Fruit fly (Drosophila melanogaster) whole organism, prepupa: ENCODE data around the gene Ac78C.
A peak's percentile ranks its signal among the peaks of the same experiment; 100 is the strongest.

Experiments used
- CG10631 ChIP-seq: fragments of 200-800 bp; sonication (Bioruptor generic); optimal IDR thresholded peaks from 2 replicates; lab custom pipeline; 2016; ENCODE audit warnings: missing biosample characterization, missing genetic modification characterization
- CG10669 ChIP-seq: fragments of 200-800 bp; sonication (Bioruptor generic); optimal IDR thresholded peaks from 3 replicates; lab custom pipeline; 2018; ENCODE audit warnings: missing biosample characterization, mild to moderate bottlenecking, missing genetic modification characterization, moderate library complexity
- CG11294 ChIP-seq: fragments of 200-800 bp; sonication (Bioruptor generic); IDR thresholded peaks from 2 replicates; pipeline ENCODE4 v1.3.6; 2022; ENCODE audit warnings: missing biosample characterization, missing genetic modification characterization
- CG11762 ChIP-seq: fragments of 200-800 bp; sonication (Bioruptor generic); optimal IDR thresholded peaks from 3 replicates; lab custom pipeline; 2016; ENCODE audit warnings: missing biosample characterization, missing genetic modification characterization; ENCODE audit not compliant: insufficient read depth
- CG11902 ChIP-seq: fragments of 200-800 bp; sonication (Bioruptor generic); optimal IDR thresholded peaks from 3 replicates; lab custom pipeline; 2016; ENCODE audit warnings: missing biosample characterization, missing genetic modification characterization
- CG15336 ChIP-seq: fragments of 200-800 bp; sonication (Bioruptor generic); IDR thresholded peaks from 2 replicates; pipeline ENCODE4 v1.3.6; 2022; ENCODE audit warnings: missing biosample characterization, missing genetic modification characterization
- CG1621 ChIP-seq: fragments of 200-800 bp; sonication (Bioruptor generic); optimal IDR thresholded peaks from 3 replicates; lab custom pipeline; 2018; ENCODE audit warnings: missing biosample characterization, mild to moderate bottlenecking, missing genetic modification characterization
- CG16779 ChIP-seq: fragments of 200-800 bp; sonication (Bioruptor generic); optimal IDR thresholded peaks from 3 replicates; lab custom pipeline; 2017; ENCODE audit warnings: missing biosample characterization, mild to moderate bottlenecking, missing genetic modification characterization
- CG3032 ChIP-seq: fragments of 200-800 bp; optimal IDR thresholded peaks from 2 replicates; lab custom pipeline; 2019; ENCODE audit warnings: missing biosample characterization, mild to moderate bottlenecking, missing genetic modification characterization, moderate library complexity
- CG31627 ChIP-seq: fragments of 200-800 bp; sonication (Bioruptor generic); optimal IDR thresholded peaks from 3 replicates; lab custom pipeline; 2016; ENCODE audit warnings: missing biosample characterization, missing genetic modification characterization
- CG32006 ChIP-seq: fragments of 200-800 bp; sonication (Bioruptor generic); optimal IDR thresholded peaks from 3 replicates; lab custom pipeline; 2017; ENCODE audit warnings: missing biosample characterization, mild to moderate bottlenecking, missing genetic modification characterization
- CG34406 ChIP-seq: fragments of 200-800 bp; sonication (Bioruptor generic); optimal IDR thresholded peaks from 3 replicates; lab custom pipeline; 2016; ENCODE audit warnings: missing biosample characterization, missing genetic modification characterization
- CG3919 ChIP-seq: fragments of 200-800 bp; sonication (Bioruptor generic); optimal IDR thresholded peaks from 3 replicates; lab custom pipeline; 2016; ENCODE audit warnings: missing biosample characterization, missing genetic modification characterization
- CG4318 ChIP-seq: fragments of 200-800 bp; sonication (Bioruptor generic); optimal IDR thresholded peaks from 3 replicates; lab custom pipeline; 2017; ENCODE audit warnings: missing biosample characterization, mild to moderate bottlenecking, missing genetic modification characterization
- CG6163 ChIP-seq: fragments of 200-800 bp; sonication (Bioruptor generic); IDR thresholded peaks from 3 replicates; pipeline ENCODE4 v1.3.6; 2022; ENCODE audit warnings: missing biosample characterization, missing genetic modification characterization
- CG6276 ChIP-seq: fragments of 200-800 bp; sonication (Bioruptor generic); optimal IDR thresholded peaks from 2 replicates; lab custom pipeline; 2017; ENCODE audit warnings: missing biosample characterization, mild to moderate bottlenecking, missing genetic modification characterization
- CG6792 ChIP-seq: fragments of 200-800 bp; sonication (Bioruptor generic); optimal IDR thresholded peaks from 3 replicates; lab custom pipeline; 2016; ENCODE audit warnings: missing biosample characterization, missing genetic modification characterization
- CG6808 ChIP-seq: fragments of 200-800 bp; sonication (Bioruptor generic); optimal IDR thresholded peaks from 3 replicates; lab custom pipeline; 2017; ENCODE audit warnings: missing biosample characterization, missing genetic modification characterization, mild to moderate bottlenecking, moderate library complexity, missing genetic modification reagents
- CG6854 ChIP-seq: fragments of 200-800 bp; sonication (Bioruptor generic); optimal IDR thresholded peaks from 2 replicates; lab custom pipeline; 2017; ENCODE audit warnings: missing biosample characterization, mild to moderate bottlenecking, missing genetic modification characterization
- CG7368 ChIP-seq: fragments of 200-800 bp; sonication (Bioruptor generic); optimal IDR thresholded peaks from 3 replicates; lab custom pipeline; 2016; ENCODE audit warnings: missing biosample characterization, missing genetic modification characterization
- CG8119 ChIP-seq: fragments of 200-800 bp; sonication (Bioruptor generic); IDR thresholded peaks from 3 replicates; pipeline ENCODE4 v1.3.6; 2022; ENCODE audit warnings: missing biosample characterization, missing genetic modification characterization
- CG8319 ChIP-seq: fragments of 200-800 bp; sonication (Bioruptor generic); optimal IDR thresholded peaks from 3 replicates; lab custom pipeline; 2016; ENCODE audit warnings: missing biosample characterization, missing genetic modification characterization
- CG8632 ChIP-seq: fragments of 200-800 bp; sonication (Bioruptor generic); optimal IDR thresholded peaks from 3 replicates; lab custom pipeline; 2016; ENCODE audit warnings: missing biosample characterization, missing genetic modification characterization
- CG9139 ChIP-seq: fragments of 200-800 bp; sonication (Bioruptor generic); optimal IDR thresholded peaks from 3 replicates; lab custom pipeline; 2017; ENCODE audit warnings: missing biosample characterization, mild to moderate bottlenecking, missing genetic modification characterization
- Eip75B ChIP-seq: fragments of 200-800 bp; sonication (Bioruptor generic); optimal IDR thresholded peaks from 3 replicates; lab custom pipeline; 2016; ENCODE audit warnings: missing biosample characterization, missing genetic modification characterization
- Eip78C ChIP-seq: fragments of 200-800 bp; sonication (Bioruptor generic); peaks from one replicate; lab custom pipeline; 2016; ENCODE audit warnings: missing biosample characterization, missing genetic modification characterization
- Ets21C ChIP-seq: fragments of 200-800 bp; sonication (Bioruptor generic); optimal IDR thresholded peaks from 3 replicates; lab custom pipeline; 2016; ENCODE audit warnings: missing biosample characterization, missing genetic modification characterization
- Gug ChIP-seq: fragments of 200-800 bp; sonication (Bioruptor generic); IDR thresholded peaks from 2 replicates; pipeline ENCODE4 v1.3.6; 2022; ENCODE audit warnings: missing biosample characterization, missing genetic modification characterization
- Hr38 ChIP-seq: sonication (Bioruptor generic); optimal IDR thresholded peaks from 2 replicates; lab custom pipeline; 2016; ENCODE audit warnings: missing biosample characterization, missing genetic modification characterization
- Hr4 ChIP-seq: fragments of 200-800 bp; sonication (Bioruptor generic); optimal IDR thresholded peaks from 3 replicates; lab custom pipeline; 2016; ENCODE audit warnings: missing biosample characterization, missing genetic modification characterization
- Lpt ChIP-seq: fragments of 200-800 bp; sonication (Bioruptor generic); optimal IDR thresholded peaks from 3 replicates; lab custom pipeline; 2016; ENCODE audit warnings: missing biosample characterization, missing genetic modification characterization
- Met ChIP-seq: fragments of 200-800 bp; sonication (Bioruptor generic); optimal IDR thresholded peaks from 3 replicates; lab custom pipeline; 2016; ENCODE audit warnings: missing biosample characterization, missing genetic modification characterization
- OdsH ChIP-seq: fragments of 200-800 bp; sonication (Bioruptor generic); optimal IDR thresholded peaks from 3 replicates; lab custom pipeline; 2016; ENCODE audit warnings: missing biosample characterization, missing genetic modification characterization
- Sox102F ChIP-seq: fragments of 200-800 bp; sonication (Bioruptor generic); optimal IDR thresholded peaks from 2 replicates; lab custom pipeline; 2016; ENCODE audit warnings: missing biosample characterization, mild to moderate bottlenecking, missing genetic modification characterization
- Sox14 ChIP-seq: fragments of 200-800 bp; sonication (Bioruptor generic); optimal IDR thresholded peaks from 3 replicates; lab custom pipeline; 2016; ENCODE audit warnings: missing biosample characterization, missing genetic modification characterization
- Sox15 ChIP-seq: fragments of 200-800 bp; sonication (Bioruptor generic); optimal IDR thresholded peaks from 3 replicates; lab custom pipeline; 2016; ENCODE audit warnings: missing biosample characterization, missing genetic modification characterization
- achi ChIP-seq: fragments of 200-800 bp; sonication (Bioruptor generic); optimal IDR thresholded peaks from 3 replicates; lab custom pipeline; 2016; ENCODE audit warnings: missing biosample characterization, missing genetic modification characterization
- acj6 ChIP-seq: fragments of 200-800 bp; sonication (Bioruptor generic); optimal IDR thresholded peaks from 3 replicates; lab custom pipeline; 2016; ENCODE audit warnings: missing biosample characterization, missing genetic modification characterization
- cyc ChIP-seq: fragments of 200-800 bp; sonication (Bioruptor generic); optimal IDR thresholded peaks from 3 replicates; lab custom pipeline; 2016; ENCODE audit warnings: missing biosample characterization, missing genetic modification characterization
- dac ChIP-seq: fragments of 200-800 bp; sonication (Bioruptor generic); optimal IDR thresholded peaks from 2 replicates; lab custom pipeline; 2017; ENCODE audit warnings: missing biosample characterization, mild to moderate bottlenecking, missing genetic modification characterization
- eg ChIP-seq: fragments of 200-800 bp; sonication (Bioruptor generic); IDR thresholded peaks from 3 replicates; pipeline ENCODE4 v1.3.6; 2022; ENCODE audit warnings: missing biosample characterization, missing genetic modification characterization
- esn ChIP-seq: fragments of 200-800 bp; sonication (Bioruptor generic); optimal IDR thresholded peaks from 2 replicates; lab custom pipeline; 2016; ENCODE audit warnings: missing biosample characterization, mild to moderate bottlenecking, missing genetic modification characterization, moderate library complexity
- fd59A ChIP-seq: fragments of 200-800 bp; sonication (Bioruptor generic); optimal IDR thresholded peaks from 2 replicates; lab custom pipeline; 2017; ENCODE audit warnings: missing biosample characterization, mild to moderate bottlenecking, missing genetic modification characterization, missing genetic modification reagents
- fd85E ChIP-seq: fragments of 200-800 bp; sonication (Bioruptor generic); optimal IDR thresholded peaks from 3 replicates; lab custom pipeline; 2016; ENCODE audit warnings: missing biosample characterization, missing genetic modification characterization
- fkh ChIP-seq: fragments of 200-800 bp; sonication (Bioruptor generic); optimal IDR thresholded peaks from 3 replicates; lab custom pipeline; 2017; ENCODE audit warnings: missing biosample characterization, mild to moderate bottlenecking, missing genetic modification characterization, moderate library complexity
- lz ChIP-seq: fragments of 200-800 bp; sonication (Bioruptor generic); optimal IDR thresholded peaks from 3 replicates; lab custom pipeline; 2016; ENCODE audit warnings: missing biosample characterization, missing genetic modification characterization
- pdm3 ChIP-seq: fragments of 200-800 bp; sonication (Bioruptor generic); optimal IDR thresholded peaks from 3 replicates; lab custom pipeline; 2016; ENCODE audit warnings: missing biosample characterization, missing genetic modification characterization
- salr ChIP-seq, 2 experiments: fragments of 200-800 bp; sonication (Bioruptor generic); optimal IDR thresholded peaks; 3 replicates each; lab custom pipeline; 2016 to 2018; ENCODE audit warnings: missing biosample characterization in 2 of 2, missing genetic modification characterization in 2 of 2, mild to moderate bottlenecking in 1 of 2
- spab ChIP-seq: fragments of 200-800 bp; sonication (Bioruptor generic); optimal IDR thresholded peaks from 2 replicates; lab custom pipeline; 2017; ENCODE audit warnings: missing biosample characterization, mild to moderate bottlenecking, missing genetic modification characterization, missing genetic modification reagents
- ss ChIP-seq, 2 experiments: fragments of 200-800 bp; sonication (Bioruptor generic); optimal IDR thresholded peaks; 2 replicates in 1 of 2; 3 replicates in 1 of 2; lab custom pipeline; 2017 to 2018; ENCODE audit warnings: mild to moderate bottlenecking in 2 of 2, missing biosample characterization in 2 of 2, missing genetic modification characterization in 2 of 2, moderate library complexity in 1 of 2
- svp ChIP-seq: fragments of 200-800 bp; sonication (Bioruptor generic); peaks from one replicate; lab custom pipeline; 2016; ENCODE audit warnings: missing biosample characterization, missing genetic modification characterization
- topi ChIP-seq: fragments of 200-800 bp; sonication (Bioruptor generic); optimal IDR thresholded peaks from 3 replicates; lab custom pipeline; 2016; ENCODE audit warnings: missing biosample characterization, missing genetic modification characterization
- vri ChIP-seq: fragments of 200-800 bp; sonication (Bioruptor generic); optimal IDR thresholded peaks from 3 replicates; lab custom pipeline; 2016; ENCODE audit warnings: missing biosample characterization, mild to moderate bottlenecking, missing genetic modification characterization

Ac78C gene

DNA sequence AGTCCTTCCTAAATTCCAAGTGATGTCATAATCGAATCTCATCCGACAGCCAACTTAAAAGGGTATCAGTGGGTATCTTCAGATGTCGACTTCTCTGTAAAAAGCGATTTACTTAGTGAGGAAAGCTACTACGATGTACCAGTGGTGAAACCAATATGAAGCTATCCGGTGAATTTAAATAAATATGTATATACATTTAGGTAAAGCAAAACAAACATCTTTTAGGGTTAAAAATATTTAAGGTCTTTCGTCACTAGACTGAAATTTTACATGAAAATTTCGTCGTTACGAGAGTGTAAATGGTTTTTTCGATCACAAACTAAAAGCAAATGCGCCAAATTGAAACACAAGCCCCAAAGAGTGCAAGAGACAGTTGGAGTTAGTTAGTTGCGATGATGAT is 64.8 kb downstream of the Ac78C start:
- TF ChIP-seq Ets21C (GFP tag; lab: Kevin White, UChicago) (no peak), Lpt (no peak), CG11294 (GFP tag; lab: Robert Waterston, UW) (no peak), CG9139 (GFP tag; lab: Kevin White, UChicago) (no peak), CG16779 (no peak), OdsH (GFP tag; lab: Kevin White, UChicago) (peak; percentile 9), CG6792 (no peak), Met (peak; percentile 46), CG6276 (GFP tag; lab: Kevin White, UChicago) (no peak), CG10669 (GFP tag; lab: Kevin White, UChicago) (no peak), CG4318 (GFP tag; lab: Kevin White, UChicago) (no peak), CG8119 (0 out of 3 replicates have a peak, but pooled peaks have one; percentile 19), CG6854 (GFP tag; lab: Kevin White, UChicago) (no peak), lz (GFP tag; lab: Kevin White, UChicago) (peak; percentile 39), Sox102F (GFP tag; lab: Kevin White, UChicago) (peak; percentile 24), spab (no peak), fd85E (no peak), Gug (GFP tag; lab: Robert Waterston, UW) (peak; percentile 40; the same call in 1 of the 2 replicates), fd59A (GFP tag; lab: Kevin White, UChicago) (no peak), salr (GFP tag; optimal IDR thresholded peaks at IDR 0.05; lab: Kevin White, UChicago) (no peak), Hr4 (GFP tag; lab: Kevin White, UChicago) (peak; percentile 28), Hr38 (GFP tag; lab: Kevin White, UChicago) (no peak), CG6163 (GFP tag; lab: Robert Waterston, UW) (no peak), eg (GFP tag; lab: Robert Waterston, UW) (0 out of 3 replicates have a peak, but pooled peaks have one; percentile 32), ss (GFP tag; optimal IDR thresholded peaks at IDR 0.05; lab: Kevin White, UChicago) (no peak), CG8319 (GFP tag; lab: Kevin White, UChicago) (no peak), Sox15 (GFP tag; lab: Kevin White, UChicago) (no peak), CG7368 (GFP tag; lab: Kevin White, UChicago) (no peak), CG32006 (GFP tag; lab: Kevin White, UChicago) (peak; percentile 51), CG34406 (GFP tag; lab: Kevin White, UChicago) (peak; percentile 8), CG1621 (tag; lab: Kevin White, UChicago) (no peak), CG15336 (GFP tag; lab: Robert Waterston, UW) (no peak), CG3919 (GFP tag; lab: Kevin White, UChicago) (peak; percentile 3), CG31627 (GFP tag; lab: Kevin White, UChicago) (peak; percentile 18), Eip75B (GFP tag; lab: Kevin White, UChicago) (peak; percentile 8), CG8632 (GFP tag; lab: Kevin White, UChicago) (no peak), Sox14 (GFP tag; lab: Kevin White, UChicago) (no peak), fkh (no peak), acj6 (GFP tag; lab: Kevin White, UChicago) (no peak), achi (GFP tag; lab: Kevin White, UChicago) (peak; percentile 4), dac (GFP tag; lab: Kevin White, UChicago) (no peak), CG10631 (GFP tag; lab: Kevin White, UChicago) (peak; percentile 17), CG11762 (GFP tag; lab: Kevin White, UChicago) (no peak), CG3032 (tag; lab: Kevin White, UChicago) (no peak), esn (GFP tag; lab: Kevin White, UChicago) (peak; percentile 49), cyc (GFP tag; lab: Kevin White, UChicago) (peak; percentile 32), vri (GFP tag; lab: Kevin White, UChicago) (no peak), CG11902 (no peak), svp (GFP tag; lab: Kevin White, UChicago) (peak; percentile 47), topi (no peak), CG6808 (GFP tag; lab: Kevin White, UChicago) (no peak), pdm3 (peak; percentile 31), Eip78C (GFP tag; lab: Kevin White, UChicago) (peak; percentile 51)
